Worm (Caenorhabditis elegans): Measurements from ENCODE around the gene Y54F10AM.15.

The Y54F10AM.15 gene

DNA sequence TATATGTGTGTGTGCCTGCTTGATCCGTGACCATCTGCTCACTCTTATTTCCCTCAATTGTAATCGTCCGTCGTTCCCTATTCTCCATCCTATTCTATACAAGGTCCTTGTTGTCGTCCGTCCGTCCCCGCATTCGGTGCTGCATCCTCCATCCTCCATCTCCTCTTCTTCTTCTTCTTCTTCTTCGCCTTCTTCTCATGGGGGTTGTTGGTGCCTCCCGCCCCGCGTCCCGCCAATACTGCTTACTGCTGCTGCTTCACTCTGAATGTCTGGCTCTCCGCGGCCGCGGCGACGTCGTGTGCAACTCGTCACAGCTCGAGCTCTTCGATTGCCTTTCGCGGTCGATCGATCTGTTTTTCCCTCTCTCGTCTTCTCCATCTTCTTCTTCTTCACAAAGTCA is 6.6 kb upstream of the Y54F10AM.15 start:
- TF ChIP-seq unc-62 (GFP tag; optimal IDR thresholded peaks at IDR 0.05) (no peak), pax-3 (tag; optimal IDR thresholded peaks at IDR 0.05) (no peak), ceh-82 (tag; optimal IDR thresholded peaks at IDR 0.05) (peak in 2 of 3 experiments; percentile 9 to 61), vab-15 (tag; optimal IDR thresholded peaks at IDR 0.05) (no peak), dsc-1 (tag; optimal IDR thresholded peaks at IDR 0.05) (no peak), Y116A8C.19 (tag; optimal IDR thresholded peaks at IDR 0.05; ENCODE audit: borderline replicate concordance) (no peak), pqm-1 (tag; optimal IDR thresholded peaks at IDR 0.05) (no peak), ets-5 (GFP tag; IDR thresholded peaks at IDR 0.05) (no peak), nhr-19 (GFP tag; conservative IDR thresholded peaks at IDR 0.05) (no peak), aly-2 (tag; optimal IDR thresholded peaks at IDR 0.05) (no peak), fkh-10 (GFP tag; optimal IDR thresholded peaks at IDR 0.05) (peak; percentile 53), lin-15B (tag; optimal IDR thresholded peaks at IDR 0.05) (no peak), sox-4 (tag; optimal IDR thresholded peaks at IDR 0.05) (no peak), jun-1 (tag; optimal IDR thresholded peaks at IDR 0.05) (no peak), skn-1 (tag; optimal IDR thresholded peaks at IDR 0.05) (no peak), blmp-1 (tag; optimal IDR thresholded peaks at IDR 0.05) (no peak), nhr-90 (tag; optimal IDR thresholded peaks at IDR 0.05; ENCODE audit: poor library complexity) (no peak), nhr-71 (tag; optimal IDR thresholded peaks at IDR 0.05) (peak; percentile 40), mep-1 (tag; optimal IDR thresholded peaks at IDR 0.05) (peak; percentile 28), efl-1 (optimal IDR thresholded peaks at IDR 0.05) (peak in 1 of 2 experiments; percentile 14), efl-1 (GFP tag; optimal IDR thresholded peaks at IDR 0.05 in 1 of 2) (no peak), sup-37 (GFP tag; optimal IDR thresholded peaks at IDR 0.05) (no peak), efl-3 (GFP tag; optimal IDR thresholded peaks at IDR 0.05) (no peak), mdl-1 (tag; optimal IDR thresholded peaks at IDR 0.05) (no peak), snpc-4 (tag; optimal IDR thresholded peaks at IDR 0.05) (no peak), rnt-1 (tag; optimal IDR thresholded peaks at IDR 0.05) (no peak), nhr-76 (tag; optimal IDR thresholded peaks at IDR 0.05) (no peak), ceh-88 (GFP tag; IDR thresholded peaks at IDR 0.05) (no peak), ceh-90 (tag; optimal IDR thresholded peaks at IDR 0.05) (no peak), ces-1 (GFP tag; optimal IDR thresholded peaks at IDR 0.05) (no peak), ama-1 (optimal IDR thresholded peaks at IDR 0.05) (no peak), lsy-2 (tag; optimal IDR thresholded peaks at IDR 0.05) (peak in 1 of 2 experiments; percentile 7), nhr-85 (tag) (no peak), pag-3 (tag; optimal IDR thresholded peaks at IDR 0.05; ENCODE audit: borderline replicate concordance, insufficient read depth) (no peak), nhr-84 (tag; optimal IDR thresholded peaks at IDR 0.05) (no peak), lin-39 (tag; optimal IDR thresholded peaks at IDR 0.05) (no peak), C16A3.4 (tag; optimal IDR thresholded peaks at IDR 0.05) (no peak), tbx-2 (tag; optimal IDR thresholded peaks at IDR 0.05) (peak; percentile 16), unc-86 (tag; optimal IDR thresholded peaks at IDR 0.05) (peak; percentile 45), hlh-4 (tag; optimal IDR thresholded peaks at IDR 0.05) (no peak), xbp-1 (tag; optimal IDR thresholded peaks at IDR 0.05) (no peak), lin-35 (GFP tag; optimal IDR thresholded peaks at IDR 0.05) (peak in 1 of 2 experiments; percentile 26), C04F5.9 (tag; optimal IDR thresholded peaks at IDR 0.05) (no peak), swsn-7 (tag; optimal IDR thresholded peaks at IDR 0.05) (peak; percentile 45), fkh-4 (tag; optimal IDR thresholded peaks at IDR 0.05; ENCODE audit: borderline replicate concordance) (no peak), unc-130 (tag; optimal IDR thresholded peaks at IDR 0.05) (no peak), isw-1 (GFP tag; IDR thresholded peaks at IDR 0.05) (no peak), hpl-2 (GFP tag; optimal IDR thresholded peaks at IDR 0.05) (no peak), snu-23 (GFP tag; optimal IDR thresholded peaks at IDR 0.05) (peak; percentile 5), lin-13 (GFP tag; optimal IDR thresholded peaks at IDR 0.05) (no peak), fos-1 (tag; optimal IDR thresholded peaks at IDR 0.05) (no peak), nhr-12 (tag; optimal IDR thresholded peaks at IDR 0.05) (no peak), ztf-4 (tag; optimal IDR thresholded peaks at IDR 0.05) (no peak), egl-27 (tag; optimal IDR thresholded peaks at IDR 0.05) (no peak), fkh-8 (tag; optimal IDR thresholded peaks at IDR 0.05) (peak; percentile 69)

Data from whole organism, L1 larva.